4 fruit fly cellular contexts compared by ENCODE assay signal in the genomic region with DNA sequence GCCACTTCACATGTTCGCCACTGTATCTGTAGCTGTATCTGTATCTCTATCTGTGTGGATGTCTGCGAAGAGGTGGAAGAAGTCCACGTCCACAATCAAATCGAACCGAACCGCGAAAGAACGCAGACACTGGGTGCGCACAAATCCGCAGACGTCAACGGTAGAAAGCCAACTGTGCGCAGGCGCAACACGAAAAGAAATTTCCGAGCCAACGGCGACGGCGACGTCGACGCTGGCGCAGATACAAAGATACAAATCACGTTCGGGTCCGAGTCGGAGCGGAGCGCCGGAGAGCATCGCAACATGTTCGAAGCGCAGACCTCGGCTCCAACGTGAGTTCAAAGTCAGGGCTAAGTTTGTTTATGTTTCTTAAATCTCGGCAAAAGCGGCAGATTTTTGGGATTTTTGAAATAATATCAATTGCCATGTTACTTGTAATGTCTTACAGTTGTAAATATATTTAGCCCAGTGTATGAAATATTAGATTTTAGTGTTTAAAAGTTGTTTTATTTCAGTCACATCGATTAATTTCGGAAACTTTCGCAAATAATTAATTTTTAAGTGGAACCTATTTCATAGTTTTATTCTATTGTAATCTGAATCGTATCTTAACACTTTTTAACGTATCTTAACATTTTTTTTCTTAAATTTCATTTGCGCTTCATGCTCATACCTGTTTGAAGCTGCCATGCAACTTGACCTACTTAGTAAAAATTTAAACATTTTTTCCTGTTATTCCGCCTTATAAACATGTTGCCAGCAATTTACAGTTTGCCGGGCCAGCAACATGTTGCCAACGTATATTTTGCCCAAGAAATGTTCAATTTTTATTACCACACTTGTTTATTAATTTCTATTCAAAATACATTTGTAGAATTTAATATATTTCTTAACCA.
TF ChIP-seq lines count a peak whose summit lies in the region.

Gene ich (minus strand): TSS at position 178 of the 896 bp plus-strand sequence.

- no peak for TF ChIP-seq CTCF in whole organism, embryonic (GFP tag; optimal IDR thresholded peaks at IDR 0.05; lab: Kevin White, UChicago)

TF ChIP-seq in whole organism, embryonic, 481 proteins besides CTCF, POLR2A, EP300 and RAD21 (continues in another document):
- TF ChIP-seq CG2199 (GFP tag; IDR thresholded peaks at IDR 0.05; lab: Robert Waterston, UW): peak; percentile 77; the same call in 1 of the 3 replicates
- peak; percentile 30 for TF ChIP-seq Blimp-1 (GFP tag; optimal IDR thresholded peaks at IDR 0.05; lab: Kevin White, UChicago)
- peak; percentile 34 for TF ChIP-seq kni (GFP tag; optimal IDR thresholded peaks at IDR 0.05; lab: Kevin White, UChicago)
- TF ChIP-seq CG5953 (GFP tag; IDR thresholded peaks at IDR 0.05; lab: Robert Waterston, UW): no peak
- no peak for TF ChIP-seq bigmax (GFP tag; optimal IDR thresholded peaks at IDR 0.05; lab: Kevin White, UChicago)
- TF ChIP-seq CG6175 (GFP tag; IDR thresholded peaks at IDR 0.05; lab: Robert Waterston, UW): no peak
- no peak for TF ChIP-seq az2 (GFP tag; optimal IDR thresholded peaks at IDR 0.05; lab: Kevin White, UChicago)
- peak; percentile 83 for TF ChIP-seq Deaf1 (tag; optimal IDR thresholded peaks at IDR 0.05; lab: Kevin White, UChicago)
- TF ChIP-seq CG17829 (tag; optimal IDR thresholded peaks at IDR 0.05; lab: Kevin White, UChicago): peak; percentile 10
- peak; percentile 81; the same call in 1 of the 2 replicates for TF ChIP-seq chm (GFP tag; IDR thresholded peaks at IDR 0.05; lab: Robert Waterston, UW)
- TF ChIP-seq Trl (optimal IDR thresholded peaks at IDR 0.05; lab: Kevin White, UChicago): peak in 1 of 2 experiments; percentile 8
- TF ChIP-seq Trl (GFP tag; optimal IDR thresholded peaks at IDR 0.05; lab: Kevin White, UChicago): no peak
- TF ChIP-seq grn (GFP tag; optimal IDR thresholded peaks at IDR 0.05; lab: Kevin White, UChicago): peak; percentile 63
- peak; percentile 6 for TF ChIP-seq stwl (tag; optimal IDR thresholded peaks at IDR 0.05; lab: Kevin White, UChicago)
- peak; percentile 27; the same call in 1 of the 3 replicates for TF ChIP-seq ci (GFP tag; IDR thresholded peaks at IDR 0.05; lab: Robert Waterston, UW)
- TF ChIP-seq Adf1 (GFP tag; IDR thresholded peaks at IDR 0.05; lab: Robert Waterston, UW): peak; percentile 85
- peak; percentile 97 for TF ChIP-seq CG11504 (tag; optimal IDR thresholded peaks at IDR 0.05; lab: Kevin White, UChicago)
- TF ChIP-seq CG16863 (GFP tag; optimal IDR thresholded peaks at IDR 0.05; lab: Kevin White, UChicago): no peak
- peak; percentile 77 for TF ChIP-seq CG15479 (GFP tag; optimal IDR thresholded peaks at IDR 0.05; lab: Kevin White, UChicago)

TF ChIP-seq in whole organism, prepupa, 60 proteins besides CTCF, POLR2A, EP300 and RAD21:
- peak; percentile 22 for TF ChIP-seq dsx (GFP tag; optimal IDR thresholded peaks at IDR 0.05; lab: Kevin White, UChicago; ENCODE audit: poor library complexity, severe bottlenecking)
- TF ChIP-seq Smox (GFP tag; optimal IDR thresholded peaks at IDR 0.05; lab: Kevin White, UChicago): no peak
- TF ChIP-seq Eip78C (GFP tag; lab: Kevin White, UChicago): peak; percentile 68
- no peak for TF ChIP-seq Ets21C (GFP tag; optimal IDR thresholded peaks at IDR 0.05; lab: Kevin White, UChicago)
- peak; percentile 2 for TF ChIP-seq Eip75B (GFP tag; optimal IDR thresholded peaks at IDR 0.05; lab: Kevin White, UChicago)
- TF ChIP-seq Hr39 (GFP tag; optimal IDR thresholded peaks at IDR 0.05; lab: Kevin White, UChicago): no peak
- TF ChIP-seq spab (GFP tag; optimal IDR thresholded peaks at IDR 0.05; lab: Kevin White, UChicago): no peak
- TF ChIP-seq eg (GFP tag; IDR thresholded peaks at IDR 0.05; lab: Robert Waterston, UW): 0 out of 3 replicates have a peak, but pooled peaks have one; percentile 33
- TF ChIP-seq CG4318 (GFP tag; optimal IDR thresholded peaks at IDR 0.05; lab: Kevin White, UChicago): no peak
- peak; percentile 37 for TF ChIP-seq CG32006 (GFP tag; optimal IDR thresholded peaks at IDR 0.05; lab: Kevin White, UChicago)
- TF ChIP-seq CG3919 (GFP tag; optimal IDR thresholded peaks at IDR 0.05; lab: Kevin White, UChicago): peak; percentile 2
- TF ChIP-seq CG15336 (GFP tag; IDR thresholded peaks at IDR 0.05; lab: Robert Waterston, UW): no peak
- TF ChIP-seq CG1621 (tag; optimal IDR thresholded peaks at IDR 0.05; lab: Kevin White, UChicago): peak; percentile 62

TF ChIP-seq in whole organism, pupa, 21 proteins besides CTCF, POLR2A, EP300 and RAD21:
- no peak for TF ChIP-seq CG32121 (GFP tag; IDR thresholded peaks at IDR 0.05; lab: Robert Waterston, UW)
- no peak for TF ChIP-seq Pif1B (GFP tag; optimal IDR thresholded peaks at IDR 0.05; lab: Kevin White, UChicago)
- peak; percentile 4 for TF ChIP-seq EcR (GFP tag; optimal IDR thresholded peaks at IDR 0.05; lab: Kevin White, UChicago)
- no peak for TF ChIP-seq CG17806 (tag; optimal IDR thresholded peaks at IDR 0.05; lab: Kevin White, UChicago)
- no peak for TF ChIP-seq CG4496 (GFP tag; IDR thresholded peaks at IDR 0.05; lab: Robert Waterston, UW)
- TF ChIP-seq CG10348 (GFP tag; IDR thresholded peaks at IDR 0.05; lab: Robert Waterston, UW): no peak
- TF ChIP-seq fd96Ca (GFP tag; IDR thresholded peaks at IDR 0.05; lab: Robert Waterston, UW): 0 out of 3 replicates have a peak, but pooled peaks have one; percentile 31
- no peak for TF ChIP-seq CG8301 (tag; optimal IDR thresholded peaks at IDR 0.05; lab: Kevin White, UChicago)
- TF ChIP-seq CG8159 (tag; optimal IDR thresholded peaks at IDR 0.05; lab: Kevin White, UChicago): no peak
- no peak for TF ChIP-seq Snoo (tag; optimal IDR thresholded peaks at IDR 0.05; lab: Kevin White, UChicago)
- no peak for TF ChIP-seq Pif1A (GFP tag; optimal IDR thresholded peaks at IDR 0.05; lab: Kevin White, UChicago)
- no peak; the same call in 1 of the 2 replicates for TF ChIP-seq Ets98B (GFP tag; IDR thresholded peaks at IDR 0.05; lab: Robert Waterston, UW)
- TF ChIP-seq CG13204 (GFP tag; optimal IDR thresholded peaks at IDR 0.05; lab: Kevin White, UChicago): no peak
- no peak for TF ChIP-seq CG15710 (tag; optimal IDR thresholded peaks at IDR 0.05; lab: Kevin White, UChicago)

TF ChIP-seq in whole organism, wandering third instar larva, 38 proteins besides CTCF, POLR2A, EP300 and RAD21:
- TF ChIP-seq dmrt93B (GFP tag; optimal IDR thresholded peaks at IDR 0.05; lab: Kevin White, UChicago): no peak
- peak; percentile 26 for TF ChIP-seq psq (GFP tag; optimal IDR thresholded peaks at IDR 0.05; lab: Kevin White, UChicago)

Comparison
In these comparisons a context has a peak if more than half of its experiments do, and no peak if none do; other contexts are left out.
1. Of the 7 proteins assayed by ChIP-seq in both whole organism, embryonic and whole organism, prepupa: peak only in whole organism, embryonic: Blimp-1; only in whole organism, prepupa: none; in both: none; in neither: 6.